Fruit fly (Drosophila melanogaster) Kc167 (cell line): ENCODE results near the gene SmydA-4.

Experiments used
- Myc ChIP-seq: fragments of >200 bp; optimal IDR thresholded peaks from 2 replicates; lab custom pipeline; 2017; ENCODE audit warnings: missing external identifiers
- h ChIP-seq: fragments of >200 bp; optimal IDR thresholded peaks from 3 replicates; lab custom pipeline; 2018; ENCODE audit warnings: missing external identifiers
- psq ChIP-seq: fragments of >200 bp; optimal IDR thresholded peaks from 2 replicates; lab custom pipeline; 2017; ENCODE audit warnings: missing external identifiers

- TF ChIP-seq psq (lab: Kevin White, UChicago) (no peak), Myc (lab: Kevin White, UChicago) (no peak), h (no peak)
These were observed 45.6 kb downstream of the SmydA-4 start, which contains the start of gene CG2076 for dm6 chrX:11090161-11090560.
